Worm (Caenorhabditis elegans) whole organism, L4/young adult: ENCODE data around the gene oac-42.
"Not testable (repeated sequence)": the region's sequence is repeated elsewhere in the genome, so short reads cannot be mapped to it uniquely, and the experiment has no call there.

Source experiments
- W03F9.2 ChIP-seq: fragments of 150-350 bp; optimal IDR thresholded peaks from 2 replicates; lab custom pipeline; 2014; ENCODE audit warnings: missing biosample characterization, missing genetic modification characterization
- dao-5 ChIP-seq: sonication (generic microtip); optimal IDR thresholded peaks from 2 replicates; lab custom pipeline; 2016; ENCODE audit warnings: missing genotype, missing genetic modification characterization, moderate library complexity, missing compliant biosample characterization
- him-1 ChIP-seq: sonication (generic microtip); optimal IDR thresholded peaks from 2 replicates; lab custom pipeline; 2016; ENCODE audit warnings: missing genotype, missing genetic modification reagents, missing genetic modification characterization, missing compliant biosample characterization

The oac-42 gene

ce11 chrV:15884698-15885097 is at the start of gene oac-42:
TSS of gene oac-42 (minus strand) at chrV:15884798.
- no peak for TF ChIP-seq dao-5 (tag; lab: Kevin White, UChicago)
- TF ChIP-seq W03F9.2 (tag; lab: Kevin White, UChicago) = no peak
- no peak for TF ChIP-seq him-1 (tag; lab: Kevin White, UChicago)

ce11 chrV:15932390-15932789 is 47.8 kb upstream of the oac-42 start, which contains the start of gene srw-26:
TSS of gene srw-26 (minus strand) at chrV:15932490.
- TF ChIP-seq dao-5 (tag; lab: Kevin White, UChicago) = no peak
- no peak for TF ChIP-seq W03F9.2 (tag; lab: Kevin White, UChicago)
- TF ChIP-seq him-1 (tag; lab: Kevin White, UChicago) = no peak

DNA sequence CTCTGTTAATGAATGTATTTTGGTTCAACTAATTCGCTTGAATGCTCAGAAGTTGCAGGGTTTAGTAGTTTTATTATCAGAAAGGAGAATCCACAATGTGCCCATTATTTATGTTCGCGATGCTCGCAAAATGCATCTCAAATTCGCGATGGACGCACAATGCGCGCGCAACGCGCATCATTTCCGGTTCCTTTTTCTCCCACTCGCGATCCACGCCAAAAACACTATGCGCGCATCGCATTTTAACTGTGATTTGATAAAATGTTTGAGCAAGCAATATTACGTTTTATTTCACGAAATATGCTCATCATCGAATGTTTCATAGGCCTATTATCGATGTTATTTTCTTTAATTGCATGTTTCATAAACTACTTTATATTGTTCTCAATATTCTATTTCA is 45.3 kb upstream of the oac-42 start, which contains the start of gene srbc-77:
TSS of gene srbc-77 (plus strand) at position 301 of the 400 bp plus-strand sequence.
- not testable (repeated sequence) for TF ChIP-seq dao-5, him-1, W03F9.2 (tag; lab: Kevin White, UChicago)

- TF ChIP-seq him-1 (tag; lab: Kevin White, UChicago) (no peak), dao-5 (tag; lab: Kevin White, UChicago) (no peak), W03F9.2 (tag; lab: Kevin White, UChicago) (no peak)
Measured at ce11 chrV:15928325-15928724, 43.7 kb upstream of the oac-42 start, which contains the start of gene pzf-1. TSS of gene pzf-1 (minus strand) at chrV:15928425.

DNA sequence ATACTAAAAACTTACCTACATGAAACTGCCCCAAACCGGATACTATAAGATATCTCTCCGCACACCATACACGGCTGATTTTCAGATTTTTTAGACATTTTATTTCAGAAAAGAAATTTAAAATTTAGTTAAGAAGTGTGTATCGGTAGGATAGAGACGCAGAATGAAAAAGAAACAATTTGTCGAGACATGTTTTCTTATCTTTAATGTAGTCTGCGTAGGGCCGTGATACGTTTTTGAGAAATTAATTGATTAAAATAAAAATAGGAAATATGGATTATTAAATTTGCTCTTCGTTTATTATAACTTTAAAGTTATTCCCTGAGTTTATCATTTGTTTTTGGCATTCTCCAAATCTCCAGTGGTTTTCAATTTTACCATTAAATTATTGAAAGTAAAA is 39.7 kb upstream of the oac-42 start, which contains the start of gene nhr-108:
TSS of gene nhr-108 (minus strand) at position 166 of the 400 bp plus-strand sequence.
- no peak for TF ChIP-seq W03F9.2 (tag; lab: Kevin White, UChicago)
- TF ChIP-seq dao-5 (tag; lab: Kevin White, UChicago) = no peak
- no peak for TF ChIP-seq him-1 (tag; lab: Kevin White, UChicago)

DNA sequence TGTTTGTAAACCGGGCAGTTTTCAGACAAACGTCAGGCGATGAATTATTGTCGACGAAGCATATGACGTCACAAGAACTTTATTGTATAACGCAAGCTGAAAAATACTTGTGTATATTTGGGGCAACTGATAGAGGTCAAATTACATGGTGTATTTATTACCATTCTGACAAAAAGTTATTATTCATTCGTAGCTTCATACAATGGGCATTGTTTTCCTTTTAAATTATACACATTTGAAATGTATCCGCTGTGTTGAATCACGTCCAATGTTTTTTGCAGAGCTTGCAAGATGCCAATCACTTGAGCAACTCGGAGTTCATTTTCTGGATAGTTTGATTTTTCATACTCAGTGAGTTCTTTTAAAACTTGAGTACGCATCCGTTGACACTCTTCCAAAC is 38.4 kb upstream of the oac-42 start, which contains the start of gene F35E8.13:
TSS of gene F35E8.13 (plus strand) at position 301 of the 400 bp plus-strand sequence.
- TF ChIP-seq W03F9.2 (tag; lab: Kevin White, UChicago) (no peak), him-1 (tag; lab: Kevin White, UChicago) (no peak)

- TF ChIP-seq him-1 (tag; lab: Kevin White, UChicago) (no peak), dao-5 (tag; lab: Kevin White, UChicago) (no peak), W03F9.2 (tag; lab: Kevin White, UChicago) (no peak)
Measured at ce11 chrV:15921102-15921501, 36.5 kb upstream of the oac-42 start, which contains the start of gene cdr-1. TSS of gene cdr-1 (plus strand) at chrV:15921309.

- TF ChIP-seq him-1 (tag; lab: Kevin White, UChicago) = no peak
- TF ChIP-seq dao-5 (tag; lab: Kevin White, UChicago) = no peak
- no peak for TF ChIP-seq W03F9.2 (tag; lab: Kevin White, UChicago)
Measured at ce11 chrV:15920273-15920672, 35.7 kb upstream of the oac-42 start, which contains the start of gene F35E8.10. TSS of gene F35E8.10 (minus strand) at chrV:15920373.

ce11 chrV:15917458-15917857 is 32.9 kb upstream of the oac-42 start, which contains the start of gene F35E8.9:
TSS of gene F35E8.9 (minus strand) at chrV:15917558.
- TF ChIP-seq dao-5 (tag; lab: Kevin White, UChicago) = no peak
- TF ChIP-seq W03F9.2 (tag; lab: Kevin White, UChicago) = no peak
- TF ChIP-seq him-1 (tag; lab: Kevin White, UChicago) = no peak

- TF ChIP-seq dao-5 (tag; lab: Kevin White, UChicago) (no peak), him-1 (tag; lab: Kevin White, UChicago) (no peak), W03F9.2 (tag; lab: Kevin White, UChicago) (no peak)
Measured at ce11 chrV:15915919-15916318, 31.3 kb upstream of the oac-42 start, which contains the start of gene gst-38. TSS of gene gst-38 (minus strand) at chrV:15916070.

- TF ChIP-seq dao-5 (tag; lab: Kevin White, UChicago) = no peak
- TF ChIP-seq W03F9.2 (tag; lab: Kevin White, UChicago) = no peak
- TF ChIP-seq him-1 (tag; lab: Kevin White, UChicago) = no peak
Measured at ce11 chrV:15915307-15915706, 30.7 kb upstream of the oac-42 start.

ce11 chrV:15914774-15915173 is 30.2 kb upstream of the oac-42 start:
- TF ChIP-seq dao-5 (tag; lab: Kevin White, UChicago) = no peak
- TF ChIP-seq W03F9.2 (tag; lab: Kevin White, UChicago) = no peak
- TF ChIP-seq him-1 (tag; lab: Kevin White, UChicago) = no peak

- no peak for TF ChIP-seq him-1 (tag; lab: Kevin White, UChicago)
- TF ChIP-seq dao-5 (tag; lab: Kevin White, UChicago) = no peak
- TF ChIP-seq W03F9.2 (tag; lab: Kevin White, UChicago) = no peak
Measured at ce11 chrV:15913714-15914113, 29.1 kb upstream of the oac-42 start, which contains the start of gene F35E8.7. TSS of gene F35E8.7 (plus strand) at chrV:15914014.

DNA sequence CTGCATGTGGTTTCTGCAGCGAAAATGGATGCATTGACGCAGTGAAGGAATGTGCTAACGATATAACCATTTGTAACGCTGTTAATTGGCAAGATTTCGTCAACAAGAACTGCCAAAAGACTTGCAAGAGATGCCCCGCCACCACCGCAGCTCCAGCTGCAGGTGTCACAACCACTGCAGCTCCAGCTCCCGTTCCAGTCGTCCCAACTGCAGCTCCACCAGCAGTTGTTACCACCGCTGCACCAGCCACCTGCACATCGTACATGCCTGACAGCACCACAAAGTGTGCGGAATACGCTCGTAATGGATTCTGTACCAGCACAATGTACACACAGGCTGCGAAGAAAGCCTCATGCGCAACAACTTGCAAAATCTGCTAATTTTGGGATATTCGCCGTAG is 28.1 kb upstream of the oac-42 start:
- no peak for TF ChIP-seq dao-5 (tag; lab: Kevin White, UChicago)
- no peak for TF ChIP-seq W03F9.2 (tag; lab: Kevin White, UChicago)
